Worm (Caenorhabditis elegans): ENCODE results near the gene mlcd-1.

- TF ChIP-seq snpc-4 (tag; optimal IDR thresholded peaks at IDR 0.05) = no peak
- TF ChIP-seq ama-1 (optimal IDR thresholded peaks at IDR 0.05) = no peak
- no peak for TF ChIP-seq ces-1 (GFP tag; optimal IDR thresholded peaks at IDR 0.05)
Observed at ce11 chrIII:4524071-4524470, 43.9 kb downstream of the mlcd-1 start.

All from whole organism, L1 larva.